Worm (Caenorhabditis elegans) whole organism, midembryonic: Measurements from ENCODE around the gene tcl-2.

Experiments used
- T22C8.4 ChIP-seq: fragments of 200-800 bp; sonication (Bioruptor generic); IDR thresholded peaks from 2 replicates; pipeline ENCODE4 v1.3.6; 2022; ENCODE audit warnings: missing genetic modification characterization, missing compliant biosample characterization
- ztf-23 ChIP-seq: fragments of 200-800 bp; sonication (Bioruptor generic); IDR thresholded peaks from 2 replicates; pipeline ENCODE4 v1.3.6; 2022; ENCODE audit warnings: missing genetic modification reagents, missing genetic modification characterization, missing compliant biosample characterization

ce11 chrIV:178696-179095, at the start of gene tcl-2:
- no peak for TF ChIP-seq T22C8.4
- no peak for TF ChIP-seq ztf-23 (GFP tag; lab: Robert Waterston, UW)
